Worm (Caenorhabditis elegans): ENCODE measurements around the gene Y116F11B.17.

DNA sequence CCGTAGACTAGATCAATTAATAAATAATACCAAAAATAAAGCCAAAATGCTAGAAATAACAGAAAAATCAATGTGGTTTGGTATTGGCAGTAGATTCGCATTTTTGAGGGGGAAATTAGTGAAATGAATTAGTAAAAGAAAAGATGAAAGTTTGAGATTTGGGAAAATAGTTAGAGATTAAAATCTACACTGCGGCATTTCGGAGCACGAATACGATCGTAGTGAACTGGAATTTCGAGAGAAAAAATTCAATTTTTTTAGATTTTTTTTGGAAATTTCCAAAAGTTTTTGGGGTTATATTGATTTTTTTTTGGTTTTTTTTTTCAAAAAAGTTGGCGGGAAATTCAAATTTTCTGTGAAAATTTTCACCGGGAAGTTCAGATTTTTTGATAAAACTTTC, 45.9 kb upstream of the Y116F11B.17 start, which contains the start of gene Y116F11B.9:
- no peak for TF ChIP-seq flt-1 (GFP tag; IDR thresholded peaks at IDR 0.05)
- no peak for TF ChIP-seq T22C8.4 (GFP tag; IDR thresholded peaks at IDR 0.05)
- no peak for TF ChIP-seq med-1 (GFP tag; optimal IDR thresholded peaks at IDR 0.05; ENCODE audit: insufficient read depth)
- TF ChIP-seq ref-1 (GFP tag; conservative IDR thresholded peaks at IDR 0.05): no peak
- TF ChIP-seq ztf-23 (GFP tag; IDR thresholded peaks at IDR 0.05): no peak
- no peak for TF ChIP-seq klf-2 (GFP tag; conservative IDR thresholded peaks at IDR 0.05)
